Fruit fly (Drosophila melanogaster): Measurements from ENCODE around the gene CG4770.

The CG4770 gene

dm6 chr3R:19910302-19911029 is 7.8 kb upstream of the CG4770 start (continued):
- TF ChIP-seq Eip78C (GFP tag): peak; percentile 82

dm6 chr3R:19911030-19911429 is 7.3 kb upstream of the CG4770 start:
- TF ChIP-seq CG4318 (GFP tag; optimal IDR thresholded peaks at IDR 0.05) (no peak), Hr4 (GFP tag; optimal IDR thresholded peaks at IDR 0.05) (no peak), esn (GFP tag; optimal IDR thresholded peaks at IDR 0.05) (no peak), Sox102F (GFP tag; optimal IDR thresholded peaks at IDR 0.05) (no peak), net (GFP tag; optimal IDR thresholded peaks at IDR 0.05) (no peak), CG10631 (GFP tag; optimal IDR thresholded peaks at IDR 0.05) (no peak), cyc (GFP tag; optimal IDR thresholded peaks at IDR 0.05) (no peak)

dm6 chr3R:19915312-19915711 is 3.0 kb upstream of the CG4770 start, which contains the start of the genes Xport-A and Xport-B:
Gene Xport-A (minus strand): TSS chr3R:19915412.
Gene Xport-B (minus strand): TSS chr3R:19915412.
- TF ChIP-seq CG11902 (GFP tag; optimal IDR thresholded peaks at IDR 0.05) (no peak), fd85E (GFP tag; optimal IDR thresholded peaks at IDR 0.05) (no peak), CG8119 (GFP tag; IDR thresholded peaks at IDR 0.05) (no peak), Eip75B (GFP tag; optimal IDR thresholded peaks at IDR 0.05) (no peak), CG3032 (tag; optimal IDR thresholded peaks at IDR 0.05) (no peak), Sox15 (GFP tag; optimal IDR thresholded peaks at IDR 0.05) (no peak), salr (GFP tag; optimal IDR thresholded peaks at IDR 0.05) (no peak), CG3919 (GFP tag; optimal IDR thresholded peaks at IDR 0.05) (no peak), eg (GFP tag; IDR thresholded peaks at IDR 0.05) (no peak), Eip93F (GFP tag; optimal IDR thresholded peaks at IDR 0.05) (no peak), vri (GFP tag; optimal IDR thresholded peaks at IDR 0.05) (no peak), spab (GFP tag; optimal IDR thresholded peaks at IDR 0.05) (no peak), Hr38 (GFP tag; optimal IDR thresholded peaks at IDR 0.05) (no peak), CG11762 (GFP tag; optimal IDR thresholded peaks at IDR 0.05; ENCODE audit: insufficient read depth) (no peak), CG16779 (tag; optimal IDR thresholded peaks at IDR 0.05) (no peak)

- TF ChIP-seq fkh (GFP tag; optimal IDR thresholded peaks at IDR 0.05) (peak; percentile 19), eg (GFP tag; IDR thresholded peaks at IDR 0.05) (no peak), CG8632 (GFP tag; optimal IDR thresholded peaks at IDR 0.05) (no peak), OdsH (GFP tag; optimal IDR thresholded peaks at IDR 0.05) (no peak), CG6808 (GFP tag; optimal IDR thresholded peaks at IDR 0.05) (no peak)
Measured at dm6 chr3R:19917739-19918138, 568 bp upstream of the CG4770 start, which contains the start of gene CG4465. Gene CG4465 (minus strand): TSS chr3R:19917839.

dm6 chr3R:19924331-19924730 is 6.0 kb downstream of the CG4770 start:
- TF ChIP-seq CG15336 (GFP tag; IDR thresholded peaks at IDR 0.05): no peak
- TF ChIP-seq Sox15 (GFP tag; optimal IDR thresholded peaks at IDR 0.05): no peak
- no peak for TF ChIP-seq Lpt (GFP tag; optimal IDR thresholded peaks at IDR 0.05)
- peak; percentile 50 for TF ChIP-seq Eip75B (GFP tag; optimal IDR thresholded peaks at IDR 0.05)
- TF ChIP-seq cyc (GFP tag; optimal IDR thresholded peaks at IDR 0.05): no peak
- TF ChIP-seq dac (GFP tag; optimal IDR thresholded peaks at IDR 0.05): no peak
- TF ChIP-seq Sox102F (GFP tag; optimal IDR thresholded peaks at IDR 0.05): no peak
- no peak for TF ChIP-seq CG8119 (GFP tag; IDR thresholded peaks at IDR 0.05)
- TF ChIP-seq eg (GFP tag; IDR thresholded peaks at IDR 0.05): no peak
- TF ChIP-seq acj6 (GFP tag; optimal IDR thresholded peaks at IDR 0.05): no peak
- no peak for TF ChIP-seq svp (GFP tag)
- TF ChIP-seq CG16779 (tag; optimal IDR thresholded peaks at IDR 0.05): peak; percentile 21
- peak in 1 of 2 experiments; percentile 45 for TF ChIP-seq salr (GFP tag; optimal IDR thresholded peaks at IDR 0.05)
- no peak for TF ChIP-seq CG3032 (tag; optimal IDR thresholded peaks at IDR 0.05)
- no peak for TF ChIP-seq Ets21C (GFP tag; optimal IDR thresholded peaks at IDR 0.05)
- no peak for TF ChIP-seq Gug (GFP tag; IDR thresholded peaks at IDR 0.05)
- TF ChIP-seq CG10669 (GFP tag; optimal IDR thresholded peaks at IDR 0.05): no peak
- peak; percentile 64 for TF ChIP-seq CG6792 (GFP tag; optimal IDR thresholded peaks at IDR 0.05)
- no peak for TF ChIP-seq CG8319 (GFP tag; optimal IDR thresholded peaks at IDR 0.05)
- TF ChIP-seq CG6276 (GFP tag; optimal IDR thresholded peaks at IDR 0.05): no peak
- TF ChIP-seq Ets96B (tag; optimal IDR thresholded peaks at IDR 0.05): no peak
- TF ChIP-seq Hr39 (GFP tag; optimal IDR thresholded peaks at IDR 0.05): no peak
- TF ChIP-seq CG6163 (GFP tag; IDR thresholded peaks at IDR 0.05): no peak; the same call in 1 of the 3 replicates
- TF ChIP-seq Sox14 (GFP tag; optimal IDR thresholded peaks at IDR 0.05): no peak
- TF ChIP-seq CG10631 (GFP tag; optimal IDR thresholded peaks at IDR 0.05): peak; percentile 55
- TF ChIP-seq Eip78C (GFP tag): peak; percentile 93
- peak; percentile 79 for TF ChIP-seq fkh (GFP tag; optimal IDR thresholded peaks at IDR 0.05)
- peak; percentile 42 for TF ChIP-seq CG34406 (GFP tag; optimal IDR thresholded peaks at IDR 0.05)
- peak; percentile 9 for TF ChIP-seq vri (GFP tag; optimal IDR thresholded peaks at IDR 0.05)
